Worm (Caenorhabditis elegans) whole organism, L4 larva: ENCODE data around the gene nlp-58.
A peak's percentile ranks its signal among the peaks of the same experiment; 100 is the strongest.

Experiments
- F10B5.3 ChIP-seq: sonication (generic microtip); optimal IDR thresholded peaks from 2 replicates; lab custom pipeline; 2016; ENCODE audit warnings: mild to moderate bottlenecking, missing genetic modification characterization, missing compliant biosample characterization
- F37D6.2 ChIP-seq: sonication (generic microtip); optimal IDR thresholded peaks from 2 replicates; lab custom pipeline; 2016; ENCODE audit warnings: mild to moderate bottlenecking, missing genetic modification characterization, missing compliant biosample characterization
- R02D3.7 ChIP-seq: fragments of 150-350 bp; sonication (generic microtip); optimal IDR thresholded peaks from 3 replicates; lab custom pipeline; 2014; ENCODE audit warnings: missing biosample characterization, missing genetic modification characterization
- T26A8.4 ChIP-seq: fragments of 200-800 bp; sonication (Bioruptor generic); IDR thresholded peaks from 2 replicates; pipeline ENCODE4 v1.3.6; 2022; ENCODE audit warnings: missing genetic modification characterization, missing compliant biosample characterization
- Y5F2A.4 ChIP-seq: fragments of 200-800 bp; sonication (Bioruptor generic); optimal IDR thresholded peaks from 2 replicates; lab custom pipeline; 2018; ENCODE audit warnings: mild to moderate bottlenecking, missing genetic modification characterization, missing compliant biosample characterization
- Y75B8A.6 ChIP-seq: fragments of 200-800 bp; sonication (Bioruptor generic); IDR thresholded peaks from 2 replicates; pipeline ENCODE4 v1.3.6; 2022; ENCODE audit warnings: missing genetic modification reagents, missing genetic modification characterization, missing compliant biosample characterization
- ZK337.2 ChIP-seq: fragments of 200-800 bp; sonication (Bioruptor generic); IDR thresholded peaks from 2 replicates; pipeline ENCODE4 v1.3.6; 2022; ENCODE audit warnings: missing genetic modification reagents, missing genetic modification characterization, missing compliant biosample characterization
- ama-1 ChIP-seq: fragments of 150-350 bp; optimal IDR thresholded peaks from 2 replicates; lab custom pipeline; 2014; ENCODE audit warnings: inconsistent platforms, mixed read lengths
- attf-4 ChIP-seq: sonication (generic microtip); optimal IDR thresholded peaks from 3 replicates; lab custom pipeline; 2017; ENCODE audit warnings: missing biosample characterization, missing genetic modification characterization
- ceh-20 ChIP-seq: fragments of 200-800 bp; sonication (Bioruptor generic); IDR thresholded peaks from 2 replicates; pipeline ENCODE4 v1.3.6; 2022; ENCODE audit warnings: missing genetic modification reagents, missing genetic modification characterization, missing compliant biosample characterization
- ceh-28 ChIP-seq: fragments of 150-350 bp; optimal IDR thresholded peaks from 2 replicates; lab custom pipeline; 2014; ENCODE audit warnings: missing biosample characterization, missing genetic modification reagents, missing genetic modification characterization
- cey-2 ChIP-seq: sonication (generic microtip); optimal IDR thresholded peaks from 3 replicates; lab custom pipeline; 2017; ENCODE audit warnings: missing genetic modification characterization, mild to moderate bottlenecking, missing compliant biosample characterization, antibody characterized with exemption, borderline replicate concordance; ENCODE audit not compliant: insufficient read depth
- ctbp-1 ChIP-seq: fragments of 200-800 bp; sonication (Bioruptor generic); IDR thresholded peaks from 2 replicates; pipeline ENCODE4 v1.3.6; 2022; ENCODE audit warnings: missing genetic modification reagents, missing genetic modification characterization, missing compliant biosample characterization
- dpl-1 ChIP-seq: fragments of 150-350 bp; optimal IDR thresholded peaks from 2 replicates; lab custom pipeline; 2014; ENCODE audit warnings: missing biosample characterization, missing genetic modification reagents, missing genetic modification characterization
- egl-27 ChIP-seq: sonication (generic microtip); optimal IDR thresholded peaks from 3 replicates; lab custom pipeline; 2017; ENCODE audit warnings: missing biosample characterization, missing genetic modification reagents, missing genetic modification characterization
- egl-43 ChIP-seq: fragments of 200-800 bp; sonication (Bioruptor generic); IDR thresholded peaks from 2 replicates; pipeline ENCODE4 v1.3.6; 2022; ENCODE audit warnings: missing genetic modification reagents, missing genetic modification characterization, missing compliant biosample characterization
- hif-1 ChIP-seq, 2 experiments: sonication (generic microtip); optimal IDR thresholded peaks; 2 replicates each; lab custom pipeline; 2016 to 2017; ENCODE audit warnings: missing compliant biosample characterization in 2 of 2, missing genetic modification characterization in 2 of 2, missing genetic modification reagents in 2 of 2, missing genotype in 2 of 2, mild to moderate bottlenecking in 1 of 2
- hlh-11 ChIP-seq: fragments of 200-800 bp; sonication (Bioruptor generic); optimal IDR thresholded peaks from 2 replicates; lab custom pipeline; 2018; ENCODE audit warnings: mild to moderate bottlenecking, missing genetic modification characterization, missing compliant biosample characterization
- lim-7 ChIP-seq: fragments of 200-800 bp; sonication (Bioruptor generic); IDR thresholded peaks from 2 replicates; pipeline ENCODE4 v1.3.6; 2022; ENCODE audit warnings: missing genetic modification characterization, missing compliant biosample characterization
- lin-13 ChIP-seq: fragments of 150-350 bp; optimal IDR thresholded peaks from 2 replicates; lab custom pipeline; 2014; ENCODE audit warnings: missing biosample characterization, missing genetic modification reagents, missing genetic modification characterization
- lin-38 ChIP-seq: fragments of 200-800 bp; sonication (Bioruptor generic); IDR thresholded peaks from 2 replicates; pipeline ENCODE4 v1.3.6; 2022; ENCODE audit warnings: missing genetic modification reagents, missing genetic modification characterization, missing compliant biosample characterization
- lir-3 ChIP-seq: sonication (generic microtip); optimal IDR thresholded peaks from 2 replicates; lab custom pipeline; 2016; ENCODE audit warnings: mild to moderate bottlenecking, missing genetic modification characterization, missing compliant biosample characterization
- lsy-2 ChIP-seq, 2 experiments: fragments of 150-350 bp in 1 of 2; sonication (generic microtip) in 1 of 2; optimal IDR thresholded peaks; 2 replicates each; lab custom pipeline; 2014 to 2017; ENCODE audit warnings: missing biosample characterization in 2 of 2, missing genetic modification characterization in 2 of 2
- mep-1 ChIP-seq: fragments of 150-350 bp; sonication (generic microtip); optimal IDR thresholded peaks from 3 replicates; lab custom pipeline; 2014; ENCODE audit warnings: missing biosample characterization, missing genetic modification characterization
- mes-2 ChIP-seq: sonication (generic microtip); optimal IDR thresholded peaks from 2 replicates; lab custom pipeline; 2016; ENCODE audit warnings: missing genotype, mild to moderate bottlenecking, missing genetic modification characterization, missing compliant biosample characterization; ENCODE audit not compliant: poor library complexity, severe bottlenecking
- mxl-2 ChIP-seq: fragments of 200-800 bp; sonication (Bioruptor generic); conservative IDR thresholded peaks from 2 replicates; pipeline ENCODE4 v1.3.6; 2022; ENCODE audit warnings: missing genetic modification reagents, missing genetic modification characterization, missing compliant biosample characterization
- nhr-10 ChIP-seq: fragments of 150-350 bp; optimal IDR thresholded peaks from 2 replicates; lab custom pipeline; 2014; ENCODE audit warnings: missing biosample characterization, missing genetic modification characterization
- nhr-111 ChIP-seq: fragments of 200-800 bp; sonication (Bioruptor generic); optimal IDR thresholded peaks from 2 replicates; lab custom pipeline; 2018; ENCODE audit warnings: mild to moderate bottlenecking, missing genetic modification characterization, missing compliant biosample characterization
- nhr-237 ChIP-seq: sonication (generic microtip); optimal IDR thresholded peaks from 2 replicates; lab custom pipeline; 2017; ENCODE audit warnings: missing biosample characterization, missing genetic modification characterization
- nhr-25 ChIP-seq: sonication (generic microtip); optimal IDR thresholded peaks from 2 replicates; lab custom pipeline; 2017; ENCODE audit warnings: missing genetic modification characterization, mild to moderate bottlenecking, missing compliant biosample characterization, antibody characterized with exemption, moderate library complexity, borderline replicate concordance; ENCODE audit not compliant: insufficient read depth
- nhr-42 ChIP-seq: fragments of 200-800 bp; sonication (Bioruptor generic); IDR thresholded peaks from 2 replicates; pipeline ENCODE4 v1.3.6; 2022; ENCODE audit warnings: missing genetic modification characterization, missing compliant biosample characterization
- pha-4 ChIP-seq, 2 experiments: fragments of 150-350 bp in 1 of 2; fragments of 200-800 bp in 1 of 2; sonication (Bioruptor generic) in 1 of 2; IDR thresholded peaks in 1 of 2; optimal IDR thresholded peaks in 1 of 2; 2 replicates each; pipeline versions ENCODE4 v1.3.6 to Lab custom; 2014 to 2022; ENCODE audit warnings: missing genetic modification characterization in 2 of 2, missing genetic modification reagents in 2 of 2, missing biosample characterization in 1 of 2, missing compliant biosample characterization in 1 of 2
- saeg-2 ChIP-seq: fragments of 200-800 bp; sonication (Bioruptor generic); IDR thresholded peaks from 2 replicates; pipeline ENCODE4 v1.3.6; 2022; ENCODE audit warnings: missing genetic modification reagents, missing genetic modification characterization, missing compliant biosample characterization
- set-16 ChIP-seq: fragments of 200-800 bp; sonication (Bioruptor generic); IDR thresholded peaks from 2 replicates; pipeline ENCODE4 v1.3.6; 2022; ENCODE audit warnings: missing genetic modification reagents, missing genetic modification characterization, missing compliant biosample characterization
- spr-3 ChIP-seq: fragments of 200-800 bp; sonication (Bioruptor generic); optimal IDR thresholded peaks from 2 replicates; lab custom pipeline; 2018; ENCODE audit warnings: mild to moderate bottlenecking, missing genetic modification characterization, missing compliant biosample characterization
- tra-1 ChIP-seq: fragments of 200-800 bp; sonication (Bioruptor generic); IDR thresholded peaks from 2 replicates; pipeline ENCODE4 v1.3.6; 2022; ENCODE audit warnings: missing genetic modification reagents, missing genetic modification characterization, missing compliant biosample characterization
- unc-62 ChIP-seq, 3 experiments: fragments of 150-350 bp in 1 of 3; sonication (generic microtip); optimal IDR thresholded peaks in 2 of 3; peaks in 1 of 3; 1 replicate in 1 of 3; 2 replicates in 2 of 3; lab custom pipeline; 2014 to 2017; ENCODE audit warnings: missing biosample characterization in 3 of 3, missing genetic modification characterization in 3 of 3, missing genetic modification reagents in 3 of 3, missing genotype in 1 of 3
- vab-7 ChIP-seq: fragments of 200-800 bp; sonication (Bioruptor generic); IDR thresholded peaks from 2 replicates; pipeline ENCODE4 v1.3.6; 2022; ENCODE audit warnings: missing genetic modification reagents, missing genetic modification characterization, missing compliant biosample characterization
- ztf-7 ChIP-seq: fragments of 150-350 bp; optimal IDR thresholded peaks from 2 replicates; lab custom pipeline; 2014; ENCODE audit warnings: missing biosample characterization, missing genetic modification characterization

Gene nlp-58

ce11 chrV:9962916-9963315 is 14.2 kb upstream of the nlp-58 start:
- TF ChIP-seq nhr-111 (GFP tag; lab: Kevin White, UChicago), result no peak
- no peak for TF ChIP-seq lsy-2 (tag; optimal IDR thresholded peaks at IDR 0.05; lab: Kevin White, UChicago)
- TF ChIP-seq ama-1 (lab: Kevin White, UChicago), result no peak
- TF ChIP-seq cey-2 (tag; lab: Kevin White, UChicago), result no peak
- no peak for TF ChIP-seq nhr-10 (tag; lab: Kevin White, UChicago)
- no peak for TF ChIP-seq egl-43 (GFP tag; lab: Robert Waterston, UW)
- TF ChIP-seq set-16 (GFP tag; lab: Robert Waterston, UW), result peak; percentile 44; the same call in 1 of the 2 replicates
- no peak for TF ChIP-seq lim-7 (GFP tag; lab: Robert Waterston, UW)
- no peak for TF ChIP-seq dpl-1
- TF ChIP-seq mep-1 (tag; lab: Kevin White, UChicago), result peak; percentile 17
- TF ChIP-seq attf-4, result no peak
- TF ChIP-seq nhr-237 (tag; lab: Kevin White, UChicago), result no peak
- TF ChIP-seq egl-27 (tag; lab: Kevin White, UChicago), result no peak
- no peak for TF ChIP-seq mxl-2 (GFP tag; lab: Robert Waterston, UW)
- peak; percentile 6 for TF ChIP-seq mes-2
- TF ChIP-seq Y75B8A.6 (GFP tag; lab: Robert Waterston, UW), result no peak
- no peak for TF ChIP-seq lir-3
- peak in 1 of 2 experiments; percentile 71 for TF ChIP-seq unc-62 (GFP tag; optimal IDR thresholded peaks at IDR 0.05 in 1 of 2; lab: Kevin White, UChicago)
- no peak for TF ChIP-seq unc-62 (tag; optimal IDR thresholded peaks at IDR 0.05; lab: Kevin White, UChicago)
- TF ChIP-seq Y5F2A.4, result no peak
- TF ChIP-seq ceh-20 (GFP tag; lab: Robert Waterston, UW), result 0 out of 2 replicates have a peak, but pooled peaks have one; percentile 35
- TF ChIP-seq saeg-2 (GFP tag; lab: Robert Waterston, UW), result no peak
- TF ChIP-seq ctbp-1 (GFP tag; lab: Robert Waterston, UW), result no peak
- peak; percentile 28 for TF ChIP-seq nhr-25 (tag; lab: Kevin White, UChicago)
- TF ChIP-seq F10B5.3, result no peak
- TF ChIP-seq ceh-28 (tag; lab: Kevin White, UChicago), result no peak
- no peak for TF ChIP-seq nhr-42 (GFP tag; lab: Robert Waterston, UW)
- no peak for TF ChIP-seq tra-1 (GFP tag; lab: Robert Waterston, UW)
- TF ChIP-seq hlh-11 (tag; lab: Kevin White, UChicago), result no peak
- no peak for TF ChIP-seq vab-7 (GFP tag; lab: Robert Waterston, UW)

- TF ChIP-seq spr-3 (no peak), T26A8.4 (GFP tag; lab: Robert Waterston, UW) (no peak), F37D6.2 (tag; lab: Kevin White, UChicago) (no peak), pha-4 (GFP tag; IDR thresholded peaks at IDR 0.05; lab: Robert Waterston, UW) (no peak), pha-4 (tag; optimal IDR thresholded peaks at IDR 0.05; lab: Kevin White, UChicago) (no peak), hif-1 (tag; optimal IDR thresholded peaks at IDR 0.05; lab: Kevin White, UChicago) (no peak), ztf-7 (no peak), ceh-20 (GFP tag; lab: Robert Waterston, UW) (no peak), R02D3.7 (tag; lab: Kevin White, UChicago) (no peak), ceh-28 (tag; lab: Kevin White, UChicago) (no peak), ZK337.2 (no peak), Y5F2A.4 (no peak), lin-38 (GFP tag; lab: Robert Waterston, UW) (no peak), lin-13 (GFP tag; lab: Kevin White, UChicago) (no peak)
Observed at ce11 chrV:9962394-9962793, 13.7 kb upstream of the nlp-58 start, which contains the start of gene madf-4. Gene madf-4 (minus strand): TSS chrV:9962494.
